Fruit fly (Drosophila melanogaster): ENCODE measurements around the gene CG31142.

CG31142 gene

dm6 chr3R:23922502-23923350, 6.3 kb upstream of the CG31142 start, which contains the start of the genes sba and CG31141 (continued):
- TF ChIP-seq H15 (GFP tag; IDR thresholded peaks at IDR 0.05), result no peak
- no peak for TF ChIP-seq zf30C (GFP tag; optimal IDR thresholded peaks at IDR 0.05)
- peak; percentile 63 for TF ChIP-seq nom (GFP tag; optimal IDR thresholded peaks at IDR 0.05)
- TF ChIP-seq CG15269 (tag; optimal IDR thresholded peaks at IDR 0.05), result peak; percentile 29
- TF ChIP-seq CG11695 (GFP tag; IDR thresholded peaks at IDR 0.05), result no peak
- TF ChIP-seq salm (tag; optimal IDR thresholded peaks at IDR 0.05), result no peak
- TF ChIP-seq Bteb2 (GFP tag; optimal IDR thresholded peaks at IDR 0.05), result no peak
- no peak for TF ChIP-seq ara (GFP tag; IDR thresholded peaks at IDR 0.05)
- no peak for TF ChIP-seq CG17802 (tag; optimal IDR thresholded peaks at IDR 0.05)
- peak; percentile 66 for TF ChIP-seq Sin3A (optimal IDR thresholded peaks at IDR 0.05)
- TF ChIP-seq CG10147 (GFP tag; optimal IDR thresholded peaks at IDR 0.05), result peak; percentile 45
- TF ChIP-seq unpg (GFP tag; optimal IDR thresholded peaks at IDR 0.05), result peak; percentile 10
- peak; percentile 67 for TF ChIP-seq Doc3 (GFP tag; IDR thresholded peaks at IDR 0.05; ENCODE audit: partially characterized antibody)
- TF ChIP-seq Sox100B (GFP tag; optimal IDR thresholded peaks at IDR 0.05), result no peak
- TF ChIP-seq CG11093 (GFP tag; IDR thresholded peaks at IDR 0.05), result no peak
- TF ChIP-seq CG14014 (GFP tag; IDR thresholded peaks at IDR 0.05), result no peak
- TF ChIP-seq wek (GFP tag; optimal IDR thresholded peaks at IDR 0.05), result peak; percentile 44
- no peak for TF ChIP-seq bigmax (GFP tag; optimal IDR thresholded peaks at IDR 0.05)
- no peak for TF ChIP-seq Ravus (GFP tag; IDR thresholded peaks at IDR 0.05)
- no peak for TF ChIP-seq gcm2 (GFP tag; optimal IDR thresholded peaks at IDR 0.05)
- TF ChIP-seq slou (GFP tag; optimal IDR thresholded peaks at IDR 0.05), result no peak
- TF ChIP-seq caup (GFP tag; optimal IDR thresholded peaks at IDR 0.05; ENCODE audit: severe bottlenecking), result peak; percentile 41
- no peak for TF ChIP-seq CG2678 (tag; optimal IDR thresholded peaks at IDR 0.05)
- no peak for TF ChIP-seq cato (GFP tag; optimal IDR thresholded peaks at IDR 0.05; ENCODE audit: borderline replicate concordance)
- TF ChIP-seq Dll (GFP tag; IDR thresholded peaks at IDR 0.05; ENCODE audit: partially characterized antibody), result peak; percentile 79
- TF ChIP-seq fd64A (GFP tag; optimal IDR thresholded peaks at IDR 0.05), result no peak
- TF ChIP-seq eyg (GFP tag; optimal IDR thresholded peaks at IDR 0.05), result no peak
- peak; percentile 24 for TF ChIP-seq CG33213 (GFP tag; optimal IDR thresholded peaks at IDR 0.05)
- TF ChIP-seq nerfin-1 (tag; optimal IDR thresholded peaks at IDR 0.05), result peak; percentile 90
- TF ChIP-seq dysf (GFP tag; IDR thresholded peaks at IDR 0.05), result no peak
- no peak for TF ChIP-seq CG31365 (tag; optimal IDR thresholded peaks at IDR 0.05)
- TF ChIP-seq slp2 (GFP tag; optimal IDR thresholded peaks at IDR 0.05), result no peak
- peak; percentile 6 for TF ChIP-seq Hand (GFP tag; optimal IDR thresholded peaks at IDR 0.05)
- TF ChIP-seq sc (optimal IDR thresholded peaks at IDR 0.05), result no peak
- TF ChIP-seq sc (GFP tag; optimal IDR thresholded peaks at IDR 0.05), result no peak
- TF ChIP-seq lmd (GFP tag; IDR thresholded peaks at IDR 0.05), result no peak
- TF ChIP-seq tap (tag; optimal IDR thresholded peaks at IDR 0.05), result peak; percentile 16
- no peak for TF ChIP-seq fd96Cb (tag; optimal IDR thresholded peaks at IDR 0.05)
- no peak for TF ChIP-seq HmgD (GFP tag; optimal IDR thresholded peaks at IDR 0.05)
- TF ChIP-seq CG13775 (GFP tag; optimal IDR thresholded peaks at IDR 0.05), result no peak
- no peak for TF ChIP-seq CG18599 (GFP tag; optimal IDR thresholded peaks at IDR 0.05)
- peak; percentile 27 for TF ChIP-seq CG17186 (GFP tag; optimal IDR thresholded peaks at IDR 0.05)
- TF ChIP-seq CG6654 (GFP tag; optimal IDR thresholded peaks at IDR 0.05), result no peak
- no peak for TF ChIP-seq pb (GFP tag; optimal IDR thresholded peaks at IDR 0.05)
- peak; percentile 85 for TF ChIP-seq stwl (tag; optimal IDR thresholded peaks at IDR 0.05)
- TF ChIP-seq gfzf (GFP tag; optimal IDR thresholded peaks at IDR 0.05), result peak; percentile 88
- no peak for TF ChIP-seq fd3F (GFP tag; optimal IDR thresholded peaks at IDR 0.05)
- TF ChIP-seq CG3163 (GFP tag; optimal IDR thresholded peaks at IDR 0.05), result no peak
- TF ChIP-seq shn (GFP tag; optimal IDR thresholded peaks at IDR 0.05), result no peak

Data from whole organism, embryonic.